Worm (Caenorhabditis elegans): ENCODE results near the gene srg-55.

The srg-55 gene

ce11 chrV:14942898-14943297 lies 14.8 kb upstream of the srg-55 start:
- TF ChIP-seq nhr-76 (tag; optimal IDR thresholded peaks at IDR 0.05), result no peak
- TF ChIP-seq ceh-39 (tag; optimal IDR thresholded peaks at IDR 0.05), result no peak
- no peak for TF ChIP-seq mep-1 (tag; optimal IDR thresholded peaks at IDR 0.05)
- TF ChIP-seq zip-8 (tag; optimal IDR thresholded peaks at IDR 0.05), result peak; percentile 96

ce11 chrV:14936587-14936986 lies 8.4 kb upstream of the srg-55 start, which contains the start of gene C30G7.2:
Gene C30G7.2 (plus strand): TSS chrV:14936887.
- no peak for TF ChIP-seq pha-4 (tag; optimal IDR thresholded peaks at IDR 0.05)
- TF ChIP-seq M03D4.4 (tag; optimal IDR thresholded peaks at IDR 0.05), result no peak
- no peak for TF ChIP-seq mab-5 (tag; optimal IDR thresholded peaks at IDR 0.05)
- no peak for TF ChIP-seq sem-2 (GFP tag; optimal IDR thresholded peaks at IDR 0.05)
- TF ChIP-seq bed-3 (GFP tag; optimal IDR thresholded peaks at IDR 0.05), result no peak
- TF ChIP-seq sptf-1 (tag; optimal IDR thresholded peaks at IDR 0.05), result no peak
- TF ChIP-seq elt-3 (tag; optimal IDR thresholded peaks at IDR 0.05), result no peak
- no peak for TF ChIP-seq mls-2 (tag; optimal IDR thresholded peaks at IDR 0.05)
- TF ChIP-seq lsy-2 (tag; optimal IDR thresholded peaks at IDR 0.05), result no peak
- TF ChIP-seq cnd-1 (tag; optimal IDR thresholded peaks at IDR 0.05), result no peak
- no peak for TF ChIP-seq ztf-11 (tag; optimal IDR thresholded peaks at IDR 0.05)
- TF ChIP-seq nhr-2 (tag; optimal IDR thresholded peaks at IDR 0.05), result no peak
- TF ChIP-seq flh-1 (GFP tag; optimal IDR thresholded peaks at IDR 0.05), result no peak
- TF ChIP-seq nhr-237 (tag; optimal IDR thresholded peaks at IDR 0.05), result no peak
- TF ChIP-seq ceh-39 (tag; optimal IDR thresholded peaks at IDR 0.05), result no peak
- no peak for TF ChIP-seq unc-62 (GFP tag; optimal IDR thresholded peaks at IDR 0.05)
- TF ChIP-seq nhr-76 (tag; optimal IDR thresholded peaks at IDR 0.05), result no peak
- no peak for TF ChIP-seq ceh-43 (GFP tag; optimal IDR thresholded peaks at IDR 0.05)

- TF ChIP-seq bed-3 (GFP tag; optimal IDR thresholded peaks at IDR 0.05) (no peak), nhr-12 (tag; optimal IDR thresholded peaks at IDR 0.05) (no peak), mep-1 (tag; optimal IDR thresholded peaks at IDR 0.05) (no peak), lsy-2 (tag; optimal IDR thresholded peaks at IDR 0.05) (no peak), ham-2 (GFP tag; optimal IDR thresholded peaks at IDR 0.05) (no peak), ceh-39 (tag; optimal IDR thresholded peaks at IDR 0.05) (no peak), flh-1 (GFP tag; optimal IDR thresholded peaks at IDR 0.05) (no peak)
Measured at ce11 chrV:14933450-14934218, 5.5 kb upstream of the srg-55 start.

DNA sequence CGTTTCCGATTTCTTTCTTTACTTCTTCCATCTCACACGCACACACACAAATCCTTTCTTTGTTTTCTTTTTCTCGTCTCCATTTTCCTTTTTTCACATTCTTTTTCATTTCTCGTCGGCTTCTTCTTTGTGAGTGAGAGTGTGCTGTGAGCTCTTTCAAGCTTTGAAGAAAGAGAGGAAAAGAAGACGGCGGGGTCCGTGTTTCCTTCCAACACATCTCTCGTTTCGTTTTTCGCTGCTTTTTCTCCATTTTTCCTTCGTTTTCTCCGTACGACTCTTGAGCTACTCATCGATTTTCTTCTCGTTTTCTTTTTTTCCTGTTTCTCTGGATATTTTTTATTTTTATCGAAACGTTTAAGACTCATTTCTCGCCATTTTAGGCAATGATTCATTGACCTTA lies 2.0 kb upstream of the srg-55 start:
- TF ChIP-seq ztf-11 (tag; optimal IDR thresholded peaks at IDR 0.05) (no peak), ces-1 (GFP tag; optimal IDR thresholded peaks at IDR 0.05) (peak; percentile 15)

- TF ChIP-seq nhr-2 (tag; optimal IDR thresholded peaks at IDR 0.05) (no peak), nhr-237 (tag; optimal IDR thresholded peaks at IDR 0.05) (no peak), lin-13 (tag; optimal IDR thresholded peaks at IDR 0.05) (no peak), ceh-83 (GFP tag; optimal IDR thresholded peaks at IDR 0.05) (no peak), snpc-4 (tag; optimal IDR thresholded peaks at IDR 0.05) (no peak), hlh-1 (tag; optimal IDR thresholded peaks at IDR 0.05) (no peak), ces-1 (GFP tag; optimal IDR thresholded peaks at IDR 0.05) (no peak), unc-120 (tag; optimal IDR thresholded peaks at IDR 0.05; ENCODE audit: poor library complexity, severe bottlenecking) (no peak), ham-2 (GFP tag; optimal IDR thresholded peaks at IDR 0.05) (no peak), ceh-39 (tag; optimal IDR thresholded peaks at IDR 0.05) (no peak), mab-5 (tag; optimal IDR thresholded peaks at IDR 0.05) (no peak), blmp-1 (tag; optimal IDR thresholded peaks at IDR 0.05) (no peak), tbx-8 (GFP tag; optimal IDR thresholded peaks at IDR 0.05) (no peak), nhr-28 (tag; optimal IDR thresholded peaks at IDR 0.05) (no peak), bed-3 (GFP tag; optimal IDR thresholded peaks at IDR 0.05) (no peak), M03D4.4 (tag; optimal IDR thresholded peaks at IDR 0.05) (no peak)
Measured at ce11 chrV:14924104-14924503, 4.0 kb downstream of the srg-55 start, which contains the start of gene srg-54. Gene srg-54 (minus strand): TSS chrV:14924204.

Measured in whole organism, mixed stage, embryonic.